Worm (Caenorhabditis elegans) whole organism, L1 larva: ENCODE results near the gene C04E6.4.

Experiments used
- nhr-11 ChIP-seq: fragments of 150-350 bp; optimal IDR thresholded peaks from 2 replicates; lab custom pipeline; 2014; ENCODE audit warnings: missing biosample characterization, missing genetic modification characterization
- ztf-4 ChIP-seq: fragments of 150-350 bp; optimal IDR thresholded peaks from 2 replicates; lab custom pipeline; 2014; ENCODE audit warnings: missing biosample characterization, missing genetic modification characterization

DNA sequence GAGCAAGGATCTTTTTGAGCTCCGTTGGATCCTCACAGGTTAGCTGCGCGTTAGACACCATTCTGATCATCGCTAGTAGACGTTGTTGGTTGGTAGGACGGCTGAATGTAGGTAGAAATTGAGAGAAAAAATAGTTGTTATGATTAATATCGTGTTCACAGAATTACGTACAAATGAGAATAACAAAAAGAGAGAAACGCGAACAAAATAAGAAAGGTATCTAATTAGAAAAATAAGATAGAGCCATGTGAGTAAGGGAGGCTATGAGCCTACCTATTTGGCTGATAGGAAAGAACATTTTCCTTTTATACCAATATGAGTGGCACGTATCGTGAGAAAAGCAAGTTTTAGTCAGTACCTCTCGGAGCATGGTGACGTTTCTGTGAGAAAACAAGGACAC is 23.5 kb upstream of the C04E6.4 start, which contains the start of gene C04E6.8:
- TF ChIP-seq nhr-11 (tag; lab: Kevin White, UChicago): no peak
- TF ChIP-seq ztf-4 (tag; lab: Kevin White, UChicago): no peak
